Fruit fly (Drosophila melanogaster): ENCODE measurements around the gene Sf3b1.
A peak's percentile ranks its signal among the peaks of the same experiment; 100 is the strongest.

Sf3b1 gene

dm6 chr2L:559770-560567 is 8.2 kb upstream of the Sf3b1 start, which contains the start of gene rempA:
Gene rempA (minus strand): TSS chr2L:560310.
- TF ChIP-seq Dfd (GFP tag; optimal IDR thresholded peaks at IDR 0.05) = no peak
- TF ChIP-seq Hr78 (GFP tag; optimal IDR thresholded peaks at IDR 0.05) = no peak
- no peak for TF ChIP-seq dmrt93B (GFP tag; optimal IDR thresholded peaks at IDR 0.05)
- no peak for TF ChIP-seq br (GFP tag; optimal IDR thresholded peaks at IDR 0.05)
- TF ChIP-seq OdsH (GFP tag; optimal IDR thresholded peaks at IDR 0.05) = no peak
- TF ChIP-seq dl (GFP tag; optimal IDR thresholded peaks at IDR 0.05; ENCODE audit: insufficient read depth in 1 of 2, partially characterized antibody in 2 of 2) = no peak
- no peak for TF ChIP-seq dsf (GFP tag; optimal IDR thresholded peaks at IDR 0.05; ENCODE audit: borderline replicate concordance)
- no peak for TF ChIP-seq jim (GFP tag; optimal IDR thresholded peaks at IDR 0.05)
- TF ChIP-seq rgr (GFP tag; optimal IDR thresholded peaks at IDR 0.05) = no peak
- TF ChIP-seq Mio (GFP tag; optimal IDR thresholded peaks at IDR 0.05) = no peak
- no peak for TF ChIP-seq Hnf4 (GFP tag; optimal IDR thresholded peaks at IDR 0.05)
- TF ChIP-seq CG9705 (GFP tag; optimal IDR thresholded peaks at IDR 0.05) = no peak
- TF ChIP-seq woc (GFP tag; optimal IDR thresholded peaks at IDR 0.05) = no peak
- TF ChIP-seq Hr83 (GFP tag; optimal IDR thresholded peaks at IDR 0.05; ENCODE audit: poor library complexity, severe bottlenecking) = no peak
- no peak for TF ChIP-seq ey (GFP tag; optimal IDR thresholded peaks at IDR 0.05)
- no peak for TF ChIP-seq Sp1 (GFP tag; optimal IDR thresholded peaks at IDR 0.05)
- TF ChIP-seq foxo (GFP tag; optimal IDR thresholded peaks at IDR 0.05) = no peak

dm6 chr2L:563314-563713 is 4.8 kb upstream of the Sf3b1 start:
- no peak for TF ChIP-seq Dif (GFP tag; optimal IDR thresholded peaks at IDR 0.05; ENCODE audit: partially characterized antibody)
- TF ChIP-seq CrebA (GFP tag; optimal IDR thresholded peaks at IDR 0.05; ENCODE audit: borderline replicate concordance) = no peak
- TF ChIP-seq woc (GFP tag; optimal IDR thresholded peaks at IDR 0.05) = no peak
- TF ChIP-seq usp (GFP tag; optimal IDR thresholded peaks at IDR 0.05) = no peak
- TF ChIP-seq dmrt93B (GFP tag; optimal IDR thresholded peaks at IDR 0.05) = no peak
- TF ChIP-seq dl (GFP tag; optimal IDR thresholded peaks at IDR 0.05; ENCODE audit: insufficient read depth in 1 of 2, partially characterized antibody in 2 of 2) = no peak
- no peak for TF ChIP-seq sage (GFP tag; optimal IDR thresholded peaks at IDR 0.05)
- no peak for TF ChIP-seq ey (GFP tag; optimal IDR thresholded peaks at IDR 0.05)
- no peak for TF ChIP-seq Hnf4 (GFP tag; optimal IDR thresholded peaks at IDR 0.05)
- TF ChIP-seq Hr83 (GFP tag; optimal IDR thresholded peaks at IDR 0.05; ENCODE audit: poor library complexity, severe bottlenecking) = no peak
- TF ChIP-seq Dfd (GFP tag; optimal IDR thresholded peaks at IDR 0.05) = no peak
- TF ChIP-seq lola (GFP tag; optimal IDR thresholded peaks at IDR 0.05) = no peak
- no peak for TF ChIP-seq Rel (GFP tag; optimal IDR thresholded peaks at IDR 0.05)
- no peak for TF ChIP-seq Rel (tag; optimal IDR thresholded peaks at IDR 0.05)

- TF ChIP-seq brk (GFP tag; optimal IDR thresholded peaks at IDR 0.05) (no peak), foxo (GFP tag; optimal IDR thresholded peaks at IDR 0.05) (peak in 1 of 2 experiments; percentile 25), Myc (optimal IDR thresholded peaks at IDR 0.05) (peak; percentile 91)
These were observed 4.2 kb upstream of the Sf3b1 start, which contains the start of the genes uncNacbeta and CG2794 for dm6 chr2L:563769-564550. Gene uncNacbeta (minus strand): TSS chr2L:563819. Gene CG2794 (plus strand): TSS chr2L:564163.

dm6 chr2L:574226-574625 is 6.1 kb downstream of the Sf3b1 start, which contains the start of the genes Ipk2 and cold:
Gene Ipk2 (minus strand): TSS chr2L:574264.
Gene cold (plus strand): TSS chr2L:574291.
- TF ChIP-seq Jra (GFP tag; optimal IDR thresholded peaks at IDR 0.05) = no peak
- no peak for TF ChIP-seq pan (optimal IDR thresholded peaks at IDR 0.05)
- peak; percentile 92 for TF ChIP-seq sv (GFP tag; optimal IDR thresholded peaks at IDR 0.05)
- TF ChIP-seq N (GFP tag; optimal IDR thresholded peaks at IDR 0.05) = no peak
- no peak for TF ChIP-seq Dif (GFP tag; optimal IDR thresholded peaks at IDR 0.05; ENCODE audit: partially characterized antibody)
- no peak for TF ChIP-seq Dfd (GFP tag; optimal IDR thresholded peaks at IDR 0.05)
- TF ChIP-seq ey (GFP tag; optimal IDR thresholded peaks at IDR 0.05) = peak; percentile 78
- TF ChIP-seq Rel (GFP tag; optimal IDR thresholded peaks at IDR 0.05) = no peak
- peak; percentile 75 for TF ChIP-seq Rel (tag; optimal IDR thresholded peaks at IDR 0.05)
- peak; percentile 81 for TF ChIP-seq OdsH (GFP tag; optimal IDR thresholded peaks at IDR 0.05)
- TF ChIP-seq psq (GFP tag; optimal IDR thresholded peaks at IDR 0.05) = peak; percentile 73
- TF ChIP-seq dsf (GFP tag; optimal IDR thresholded peaks at IDR 0.05; ENCODE audit: borderline replicate concordance) = no peak
- peak; percentile 94 for TF ChIP-seq woc (GFP tag; optimal IDR thresholded peaks at IDR 0.05)
- no peak for TF ChIP-seq brk (GFP tag; optimal IDR thresholded peaks at IDR 0.05)
- no peak for TF ChIP-seq usp (GFP tag; optimal IDR thresholded peaks at IDR 0.05)
- TF ChIP-seq jim (GFP tag; optimal IDR thresholded peaks at IDR 0.05) = no peak
- no peak for TF ChIP-seq tai (GFP tag; optimal IDR thresholded peaks at IDR 0.05)
- TF ChIP-seq br (GFP tag; optimal IDR thresholded peaks at IDR 0.05) = peak; percentile 87
- TF ChIP-seq Abd-B (GFP tag; optimal IDR thresholded peaks at IDR 0.05) = no peak
- no peak for TF ChIP-seq lola (GFP tag; optimal IDR thresholded peaks at IDR 0.05)
- TF ChIP-seq fru (GFP tag; optimal IDR thresholded peaks at IDR 0.05) = peak; percentile 89
- TF ChIP-seq Mio (GFP tag; optimal IDR thresholded peaks at IDR 0.05) = peak; percentile 64
- TF ChIP-seq Sp1 (GFP tag; optimal IDR thresholded peaks at IDR 0.05) = peak; percentile 84
- TF ChIP-seq CG9705 (GFP tag; optimal IDR thresholded peaks at IDR 0.05) = peak; percentile 80
- TF ChIP-seq CG32264 (GFP tag; optimal IDR thresholded peaks at IDR 0.05) = peak; percentile 62
- TF ChIP-seq h (GFP tag; optimal IDR thresholded peaks at IDR 0.05) = peak; percentile 91
- no peak for TF ChIP-seq dl (GFP tag; optimal IDR thresholded peaks at IDR 0.05; ENCODE audit: insufficient read depth in 1 of 2, partially characterized antibody in 2 of 2)
- TF ChIP-seq CrebA (GFP tag; optimal IDR thresholded peaks at IDR 0.05; ENCODE audit: borderline replicate concordance) = no peak
- TF ChIP-seq Hr78 (GFP tag; optimal IDR thresholded peaks at IDR 0.05) = no peak
- peak; percentile 87 for TF ChIP-seq HLH106 (tag; optimal IDR thresholded peaks at IDR 0.05)
- no peak for TF ChIP-seq Hnf4 (GFP tag; optimal IDR thresholded peaks at IDR 0.05)
- peak; percentile 88 for TF ChIP-seq rgr (GFP tag; optimal IDR thresholded peaks at IDR 0.05)
